Fruit fly (Drosophila melanogaster): ENCODE results near the gene by.

The by gene

dm6 chr3R:9527907-9528842 is 4.6 kb downstream of the by start (continued):
- TF ChIP-seq CrebB (tag; optimal IDR thresholded peaks at IDR 0.05) (peak; percentile 75), Poxn (GFP tag; IDR thresholded peaks at IDR 0.05) (peak; percentile 64; the same call in 1 of the 2 replicates), CG17328 (GFP tag; IDR thresholded peaks at IDR 0.05) (peak; percentile 76), E2f2 (GFP tag; IDR thresholded peaks at IDR 0.05) (peak; percentile 63), wek (GFP tag; optimal IDR thresholded peaks at IDR 0.05) (peak; percentile 65), CG1233 (GFP tag; optimal IDR thresholded peaks at IDR 0.05) (peak; percentile 89), Bdp1 (GFP tag; optimal IDR thresholded peaks at IDR 0.05) (peak; percentile 72), Aef1 (GFP tag; IDR thresholded peaks at IDR 0.05) (peak; percentile 92), ems (GFP tag; optimal IDR thresholded peaks at IDR 0.05) (peak; percentile 93), sug (tag; optimal IDR thresholded peaks at IDR 0.05) (peak; percentile 78), rib (GFP tag; IDR thresholded peaks at IDR 0.05) (peak; percentile 96), Mad (GFP tag; optimal IDR thresholded peaks at IDR 0.05) (peak; percentile 74), CG4617 (GFP tag; optimal IDR thresholded peaks at IDR 0.05; ENCODE audit: borderline replicate concordance) (no peak), CG6654 (GFP tag; optimal IDR thresholded peaks at IDR 0.05) (peak; percentile 74), gsb (GFP tag; IDR thresholded peaks at IDR 0.05) (peak; percentile 90), CG1602 (GFP tag; optimal IDR thresholded peaks at IDR 0.05) (peak; percentile 63), ttk (GFP tag; IDR thresholded peaks at IDR 0.05) (peak; percentile 82), danr (GFP tag; IDR thresholded peaks at IDR 0.05) (peak; percentile 78), CG18619 (GFP tag; optimal IDR thresholded peaks at IDR 0.05) (peak; percentile 67), br (optimal IDR thresholded peaks at IDR 0.05) (no peak), tup (GFP tag; optimal IDR thresholded peaks at IDR 0.05) (peak; percentile 61), her (GFP tag; optimal IDR thresholded peaks at IDR 0.05) (peak; percentile 94), exex (tag; optimal IDR thresholded peaks at IDR 0.05) (peak; percentile 86), Atf3 (GFP tag; optimal IDR thresholded peaks at IDR 0.05) (peak; percentile 57), ham (GFP tag; IDR thresholded peaks at IDR 0.05) (peak; percentile 68; the same call in 1 of the 2 replicates), bigmax (GFP tag; optimal IDR thresholded peaks at IDR 0.05) (peak; percentile 51), Sry-β (GFP tag; optimal IDR thresholded peaks at IDR 0.05) (no peak), CG18011 (GFP tag; optimal IDR thresholded peaks at IDR 0.05) (peak; percentile 68), CG31441 (GFP tag; IDR thresholded peaks at IDR 0.05) (no peak), yki (optimal IDR thresholded peaks at IDR 0.05) (no peak), ro (GFP tag; IDR thresholded peaks at IDR 0.05) (peak; percentile 58), toy (GFP tag; IDR thresholded peaks at IDR 0.05) (peak; percentile 84), z (GFP tag; IDR thresholded peaks at IDR 0.05) (no peak), pita (GFP tag; optimal IDR thresholded peaks at IDR 0.05) (no peak), CG6683 (GFP tag; optimal IDR thresholded peaks at IDR 0.05) (peak; percentile 86), tna (GFP tag; IDR thresholded peaks at IDR 0.05; ENCODE audit: partially characterized antibody) (peak; percentile 30; the same call in 1 of the 2 replicates), Ada2b (GFP tag; IDR thresholded peaks at IDR 0.05) (peak; percentile 96), Scr (GFP tag; IDR thresholded peaks at IDR 0.05; ENCODE audit: partially characterized antibody) (no peak), sqz (GFP tag; optimal IDR thresholded peaks at IDR 0.05) (no peak), CG3838 (GFP tag; optimal IDR thresholded peaks at IDR 0.05) (peak; percentile 19), grau (tag; optimal IDR thresholded peaks at IDR 0.05) (peak; percentile 83), Lhr (GFP tag; optimal IDR thresholded peaks at IDR 0.05) (no peak), Sin3A (optimal IDR thresholded peaks at IDR 0.05) (no peak), run (tag; optimal IDR thresholded peaks at IDR 0.05) (peak; percentile 52), CG12155 (GFP tag; optimal IDR thresholded peaks at IDR 0.05) (peak; percentile 70), ATbp (GFP tag; optimal IDR thresholded peaks at IDR 0.05) (peak; percentile 81), Pdp1 (GFP tag; optimal IDR thresholded peaks at IDR 0.05) (peak; percentile 87 to 93), stc (GFP tag; IDR thresholded peaks at IDR 0.05) (peak; percentile 90), Nf-YB (GFP tag; optimal IDR thresholded peaks at IDR 0.05) (peak; percentile 24), CG4424 (GFP tag; optimal IDR thresholded peaks at IDR 0.05) (peak; percentile 84)
